Fruit fly (Drosophila melanogaster) whole organism, prepupa: Measurements from ENCODE around the gene Mst98Ca.
A peak's percentile ranks its signal among the peaks of the same experiment; 100 is the strongest.

Source experiments
- Blimp-1 ChIP-seq: fragments of 200-800 bp; sonication (Bioruptor generic); optimal IDR thresholded peaks from 3 replicates; lab custom pipeline; 2017; ENCODE audit warnings: missing biosample characterization, missing genetic modification characterization, mild to moderate bottlenecking, moderate library complexity, missing genetic modification reagents
- CG10669 ChIP-seq: fragments of 200-800 bp; sonication (Bioruptor generic); optimal IDR thresholded peaks from 3 replicates; lab custom pipeline; 2018; ENCODE audit warnings: missing biosample characterization, mild to moderate bottlenecking, missing genetic modification characterization, moderate library complexity
- CG11294 ChIP-seq: fragments of 200-800 bp; sonication (Bioruptor generic); IDR thresholded peaks from 2 replicates; pipeline ENCODE4 v1.3.6; 2022; ENCODE audit warnings: missing biosample characterization, missing genetic modification characterization
- CG11762 ChIP-seq: fragments of 200-800 bp; sonication (Bioruptor generic); optimal IDR thresholded peaks from 3 replicates; lab custom pipeline; 2016; ENCODE audit warnings: missing biosample characterization, missing genetic modification characterization; ENCODE audit not compliant: insufficient read depth
- CG11902 ChIP-seq: fragments of 200-800 bp; sonication (Bioruptor generic); optimal IDR thresholded peaks from 3 replicates; lab custom pipeline; 2016; ENCODE audit warnings: missing biosample characterization, missing genetic modification characterization
- CG15336 ChIP-seq: fragments of 200-800 bp; sonication (Bioruptor generic); IDR thresholded peaks from 2 replicates; pipeline ENCODE4 v1.3.6; 2022; ENCODE audit warnings: missing biosample characterization, missing genetic modification characterization
- CG1621 ChIP-seq: fragments of 200-800 bp; sonication (Bioruptor generic); optimal IDR thresholded peaks from 3 replicates; lab custom pipeline; 2018; ENCODE audit warnings: missing biosample characterization, mild to moderate bottlenecking, missing genetic modification characterization
- CG16779 ChIP-seq: fragments of 200-800 bp; sonication (Bioruptor generic); optimal IDR thresholded peaks from 3 replicates; lab custom pipeline; 2017; ENCODE audit warnings: missing biosample characterization, mild to moderate bottlenecking, missing genetic modification characterization
- CG3032 ChIP-seq: fragments of 200-800 bp; optimal IDR thresholded peaks from 2 replicates; lab custom pipeline; 2019; ENCODE audit warnings: missing biosample characterization, mild to moderate bottlenecking, missing genetic modification characterization, moderate library complexity
- CG32006 ChIP-seq: fragments of 200-800 bp; sonication (Bioruptor generic); optimal IDR thresholded peaks from 3 replicates; lab custom pipeline; 2017; ENCODE audit warnings: missing biosample characterization, mild to moderate bottlenecking, missing genetic modification characterization
- CG34406 ChIP-seq: fragments of 200-800 bp; sonication (Bioruptor generic); optimal IDR thresholded peaks from 3 replicates; lab custom pipeline; 2016; ENCODE audit warnings: missing biosample characterization, missing genetic modification characterization
- CG3919 ChIP-seq: fragments of 200-800 bp; sonication (Bioruptor generic); optimal IDR thresholded peaks from 3 replicates; lab custom pipeline; 2016; ENCODE audit warnings: missing biosample characterization, missing genetic modification characterization
- CG4318 ChIP-seq: fragments of 200-800 bp; sonication (Bioruptor generic); optimal IDR thresholded peaks from 3 replicates; lab custom pipeline; 2017; ENCODE audit warnings: missing biosample characterization, mild to moderate bottlenecking, missing genetic modification characterization
- CG6163 ChIP-seq: fragments of 200-800 bp; sonication (Bioruptor generic); IDR thresholded peaks from 3 replicates; pipeline ENCODE4 v1.3.6; 2022; ENCODE audit warnings: missing biosample characterization, missing genetic modification characterization
- CG6276 ChIP-seq: fragments of 200-800 bp; sonication (Bioruptor generic); optimal IDR thresholded peaks from 2 replicates; lab custom pipeline; 2017; ENCODE audit warnings: missing biosample characterization, mild to moderate bottlenecking, missing genetic modification characterization
- CG6792 ChIP-seq: fragments of 200-800 bp; sonication (Bioruptor generic); optimal IDR thresholded peaks from 3 replicates; lab custom pipeline; 2016; ENCODE audit warnings: missing biosample characterization, missing genetic modification characterization
- CG6808 ChIP-seq: fragments of 200-800 bp; sonication (Bioruptor generic); optimal IDR thresholded peaks from 3 replicates; lab custom pipeline; 2017; ENCODE audit warnings: missing biosample characterization, missing genetic modification characterization, mild to moderate bottlenecking, moderate library complexity, missing genetic modification reagents
- CG6854 ChIP-seq: fragments of 200-800 bp; sonication (Bioruptor generic); optimal IDR thresholded peaks from 2 replicates; lab custom pipeline; 2017; ENCODE audit warnings: missing biosample characterization, mild to moderate bottlenecking, missing genetic modification characterization
- CG7368 ChIP-seq: fragments of 200-800 bp; sonication (Bioruptor generic); optimal IDR thresholded peaks from 3 replicates; lab custom pipeline; 2016; ENCODE audit warnings: missing biosample characterization, missing genetic modification characterization
- CG9139 ChIP-seq: fragments of 200-800 bp; sonication (Bioruptor generic); optimal IDR thresholded peaks from 3 replicates; lab custom pipeline; 2017; ENCODE audit warnings: missing biosample characterization, mild to moderate bottlenecking, missing genetic modification characterization
- Eip75B ChIP-seq: fragments of 200-800 bp; sonication (Bioruptor generic); optimal IDR thresholded peaks from 3 replicates; lab custom pipeline; 2016; ENCODE audit warnings: missing biosample characterization, missing genetic modification characterization
- Eip78C ChIP-seq: fragments of 200-800 bp; sonication (Bioruptor generic); peaks from one replicate; lab custom pipeline; 2016; ENCODE audit warnings: missing biosample characterization, missing genetic modification characterization
- Eip93F ChIP-seq: fragments of 200-800 bp; sonication (Bioruptor generic); optimal IDR thresholded peaks from 2 replicates; lab custom pipeline; 2016; ENCODE audit warnings: missing biosample characterization, mild to moderate bottlenecking, missing genetic modification characterization
- Ets21C ChIP-seq: fragments of 200-800 bp; sonication (Bioruptor generic); optimal IDR thresholded peaks from 3 replicates; lab custom pipeline; 2016; ENCODE audit warnings: missing biosample characterization, missing genetic modification characterization
- Ets96B ChIP-seq: fragments of 200-800 bp; optimal IDR thresholded peaks from 2 replicates; lab custom pipeline; 2019; ENCODE audit warnings: missing biosample characterization, mild to moderate bottlenecking, missing genetic modification characterization, moderate library complexity
- Gug ChIP-seq: fragments of 200-800 bp; sonication (Bioruptor generic); IDR thresholded peaks from 2 replicates; pipeline ENCODE4 v1.3.6; 2022; ENCODE audit warnings: missing biosample characterization, missing genetic modification characterization
- Hr38 ChIP-seq: sonication (Bioruptor generic); optimal IDR thresholded peaks from 2 replicates; lab custom pipeline; 2016; ENCODE audit warnings: missing biosample characterization, missing genetic modification characterization
- Hr4 ChIP-seq: fragments of 200-800 bp; sonication (Bioruptor generic); optimal IDR thresholded peaks from 3 replicates; lab custom pipeline; 2016; ENCODE audit warnings: missing biosample characterization, missing genetic modification characterization
- Met ChIP-seq: fragments of 200-800 bp; sonication (Bioruptor generic); optimal IDR thresholded peaks from 3 replicates; lab custom pipeline; 2016; ENCODE audit warnings: missing biosample characterization, missing genetic modification characterization
- Sox102F ChIP-seq: fragments of 200-800 bp; sonication (Bioruptor generic); optimal IDR thresholded peaks from 2 replicates; lab custom pipeline; 2016; ENCODE audit warnings: missing biosample characterization, mild to moderate bottlenecking, missing genetic modification characterization
- Sox15 ChIP-seq: fragments of 200-800 bp; sonication (Bioruptor generic); optimal IDR thresholded peaks from 3 replicates; lab custom pipeline; 2016; ENCODE audit warnings: missing biosample characterization, missing genetic modification characterization
- achi ChIP-seq: fragments of 200-800 bp; sonication (Bioruptor generic); optimal IDR thresholded peaks from 3 replicates; lab custom pipeline; 2016; ENCODE audit warnings: missing biosample characterization, missing genetic modification characterization
- acj6 ChIP-seq: fragments of 200-800 bp; sonication (Bioruptor generic); optimal IDR thresholded peaks from 3 replicates; lab custom pipeline; 2016; ENCODE audit warnings: missing biosample characterization, missing genetic modification characterization
- cyc ChIP-seq: fragments of 200-800 bp; sonication (Bioruptor generic); optimal IDR thresholded peaks from 3 replicates; lab custom pipeline; 2016; ENCODE audit warnings: missing biosample characterization, missing genetic modification characterization
- dac ChIP-seq: fragments of 200-800 bp; sonication (Bioruptor generic); optimal IDR thresholded peaks from 2 replicates; lab custom pipeline; 2017; ENCODE audit warnings: missing biosample characterization, mild to moderate bottlenecking, missing genetic modification characterization
- eg ChIP-seq: fragments of 200-800 bp; sonication (Bioruptor generic); IDR thresholded peaks from 3 replicates; pipeline ENCODE4 v1.3.6; 2022; ENCODE audit warnings: missing biosample characterization, missing genetic modification characterization
- esn ChIP-seq: fragments of 200-800 bp; sonication (Bioruptor generic); optimal IDR thresholded peaks from 2 replicates; lab custom pipeline; 2016; ENCODE audit warnings: missing biosample characterization, mild to moderate bottlenecking, missing genetic modification characterization, moderate library complexity
- lz ChIP-seq: fragments of 200-800 bp; sonication (Bioruptor generic); optimal IDR thresholded peaks from 3 replicates; lab custom pipeline; 2016; ENCODE audit warnings: missing biosample characterization, missing genetic modification characterization
- pdm3 ChIP-seq: fragments of 200-800 bp; sonication (Bioruptor generic); optimal IDR thresholded peaks from 3 replicates; lab custom pipeline; 2016; ENCODE audit warnings: missing biosample characterization, missing genetic modification characterization
- salr ChIP-seq, 2 experiments: fragments of 200-800 bp; sonication (Bioruptor generic); optimal IDR thresholded peaks; 3 replicates each; lab custom pipeline; 2016 to 2018; ENCODE audit warnings: missing biosample characterization in 2 of 2, missing genetic modification characterization in 2 of 2, mild to moderate bottlenecking in 1 of 2
- spab ChIP-seq: fragments of 200-800 bp; sonication (Bioruptor generic); optimal IDR thresholded peaks from 2 replicates; lab custom pipeline; 2017; ENCODE audit warnings: missing biosample characterization, mild to moderate bottlenecking, missing genetic modification characterization, missing genetic modification reagents
- ss ChIP-seq, 2 experiments: fragments of 200-800 bp; sonication (Bioruptor generic); optimal IDR thresholded peaks; 2 replicates in 1 of 2; 3 replicates in 1 of 2; lab custom pipeline; 2017 to 2018; ENCODE audit warnings: mild to moderate bottlenecking in 2 of 2, missing biosample characterization in 2 of 2, missing genetic modification characterization in 2 of 2, moderate library complexity in 1 of 2
- svp ChIP-seq: fragments of 200-800 bp; sonication (Bioruptor generic); peaks from one replicate; lab custom pipeline; 2016; ENCODE audit warnings: missing biosample characterization, missing genetic modification characterization
- vri ChIP-seq: fragments of 200-800 bp; sonication (Bioruptor generic); optimal IDR thresholded peaks from 3 replicates; lab custom pipeline; 2016; ENCODE audit warnings: missing biosample characterization, mild to moderate bottlenecking, missing genetic modification characterization

Mst98Ca gene

dm6 chr3R:28324834-28325233 is 33.7 kb downstream of the Mst98Ca start:
- no peak for TF ChIP-seq Hr4 (GFP tag; lab: Kevin White, UChicago)
- peak; percentile 20 for TF ChIP-seq Eip78C
- peak; percentile 35 for TF ChIP-seq svp (GFP tag; lab: Kevin White, UChicago)
- TF ChIP-seq, all 60 proteins: peak for 2

DNA sequence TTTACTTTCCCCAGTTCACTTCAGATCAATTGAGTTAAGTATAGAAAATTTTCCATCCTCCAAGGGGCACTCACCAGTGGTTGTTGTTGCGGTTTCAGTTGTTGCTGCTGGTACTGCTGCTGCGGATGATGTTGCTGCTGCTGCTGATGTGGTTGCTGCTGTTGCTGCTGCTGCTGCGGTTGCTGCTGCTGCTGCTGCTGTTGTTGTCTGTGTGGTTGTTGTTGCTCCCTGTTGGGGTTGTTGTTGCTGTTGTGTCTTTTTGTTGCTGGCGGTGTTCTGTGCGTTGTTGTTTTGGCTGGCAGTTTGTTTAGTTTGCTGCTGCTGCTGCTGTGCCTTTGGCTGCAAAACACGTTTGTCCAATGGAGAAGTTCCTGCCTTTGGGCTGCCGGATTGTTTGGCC is 34.3 kb downstream of the Mst98Ca start:
- TF ChIP-seq CG6276 (GFP tag; lab: Kevin White, UChicago) (no peak), cyc (GFP tag; lab: Kevin White, UChicago) (no peak), CG10669 (no peak), CG6792 (no peak), Eip93F (no peak), CG16779 (tag; lab: Kevin White, UChicago) (no peak), eg (GFP tag; lab: Robert Waterston, UW) (no peak), CG3919 (GFP tag; lab: Kevin White, UChicago) (peak; percentile 64), salr (GFP tag; optimal IDR thresholded peaks at IDR 0.05; lab: Kevin White, UChicago) (no peak), Sox15 (GFP tag; lab: Kevin White, UChicago) (no peak), Eip78C (peak; percentile 22), CG4318 (GFP tag; lab: Kevin White, UChicago) (no peak)

- peak; percentile 100 for TF ChIP-seq Hr4 (GFP tag; lab: Kevin White, UChicago)
- peak; percentile 99 for TF ChIP-seq CG6808 (GFP tag; lab: Kevin White, UChicago)
- TF ChIP-seq Sox15 (GFP tag; lab: Kevin White, UChicago): peak; percentile 100
- TF ChIP-seq CG9139 (GFP tag; lab: Kevin White, UChicago): peak; percentile 100
- TF ChIP-seq Eip93F: peak; percentile 99
- TF ChIP-seq lz (GFP tag; lab: Kevin White, UChicago): peak; percentile 100
- no peak for TF ChIP-seq Gug (GFP tag; lab: Robert Waterston, UW)
- TF ChIP-seq Eip75B (GFP tag; lab: Kevin White, UChicago): peak; percentile 100
- TF ChIP-seq CG1621 (tag; lab: Kevin White, UChicago): peak; percentile 100
- peak; percentile 100 for TF ChIP-seq Ets96B (tag; lab: Kevin White, UChicago)
- TF ChIP-seq vri (GFP tag; lab: Kevin White, UChicago): peak; percentile 100
- peak; percentile 100 for TF ChIP-seq CG34406 (GFP tag; lab: Kevin White, UChicago)
- TF ChIP-seq CG6854 (GFP tag; lab: Kevin White, UChicago): peak; percentile 99
- TF ChIP-seq Sox102F: peak; percentile 100
- TF ChIP-seq CG6276 (GFP tag; lab: Kevin White, UChicago): peak; percentile 100
- TF ChIP-seq acj6 (GFP tag; lab: Kevin White, UChicago): peak; percentile 100
- TF ChIP-seq CG3919 (GFP tag; lab: Kevin White, UChicago): peak; percentile 100
- TF ChIP-seq CG4318 (GFP tag; lab: Kevin White, UChicago): peak; percentile 100
- TF ChIP-seq achi (GFP tag; lab: Kevin White, UChicago): peak; percentile 99
- peak; percentile 100 for TF ChIP-seq Ets21C (GFP tag; lab: Kevin White, UChicago)
- no peak for TF ChIP-seq CG15336 (GFP tag; lab: Robert Waterston, UW)
- TF ChIP-seq Blimp-1 (GFP tag; lab: Kevin White, UChicago): peak; percentile 97
- TF ChIP-seq spab (GFP tag; lab: Kevin White, UChicago): peak; percentile 100
- peak; percentile 100 for TF ChIP-seq CG3032 (tag; lab: Kevin White, UChicago)
- peak; percentile 100 for TF ChIP-seq esn
- TF ChIP-seq Eip78C: peak; percentile 100
- peak; percentile 100 for TF ChIP-seq ss (GFP tag; optimal IDR thresholded peaks at IDR 0.05; lab: Kevin White, UChicago)
- TF ChIP-seq cyc (GFP tag; lab: Kevin White, UChicago): peak; percentile 100
- peak; percentile 100 for TF ChIP-seq CG10669
- peak; percentile 100 for TF ChIP-seq CG7368 (GFP tag; lab: Kevin White, UChicago)
- TF ChIP-seq CG6163 (GFP tag; lab: Robert Waterston, UW): no peak
- peak; percentile 100 for TF ChIP-seq Met
- peak; percentile 100 for TF ChIP-seq svp (GFP tag; lab: Kevin White, UChicago)
- TF ChIP-seq CG11294 (GFP tag; lab: Robert Waterston, UW): no peak
- TF ChIP-seq CG11902 (GFP tag; lab: Kevin White, UChicago): peak; percentile 99
- peak; percentile 100 for TF ChIP-seq dac (GFP tag; lab: Kevin White, UChicago)
- TF ChIP-seq CG11762 (GFP tag; lab: Kevin White, UChicago): peak; percentile 99
- peak; percentile 99 for TF ChIP-seq Hr38
- TF ChIP-seq pdm3 (GFP tag; lab: Kevin White, UChicago): peak; percentile 100
- peak; percentile 100 for TF ChIP-seq CG32006 (GFP tag; lab: Kevin White, UChicago)
These were observed 35.2 kb downstream of the Mst98Ca start for dm6 chr3R:28326150-28326965.
